Fruit fly (Drosophila melanogaster) whole organism, embryonic: ENCODE results near the gene CG12024.

Source experiments
- ATbp ChIP-seq: fragments of 200-800 bp; sonication (Bioruptor generic); optimal IDR thresholded peaks from 2 replicates; lab custom pipeline; 2017; ENCODE audit warnings: missing biosample characterization, mild to moderate bottlenecking, missing genetic modification characterization, missing genetic modification reagents
- CG10147 ChIP-seq: fragments of 200-800 bp; sonication (Bioruptor generic); optimal IDR thresholded peaks from 2 replicates; lab custom pipeline; 2019; ENCODE audit warnings: missing biosample characterization, mild to moderate bottlenecking, missing genetic modification characterization, moderate library complexity
- CG10979 ChIP-seq: fragments of 200-800 bp; sonication (Bioruptor generic); optimal IDR thresholded peaks from 2 replicates; lab custom pipeline; 2018; ENCODE audit warnings: missing biosample characterization, mild to moderate bottlenecking, missing genetic modification characterization, moderate library complexity
- CG14860 ChIP-seq: fragments of 200-800 bp; sonication (Bioruptor generic); IDR thresholded peaks from 3 replicates; pipeline ENCODE4 v1.3.6; 2022; ENCODE audit warnings: missing biosample characterization, missing genetic modification characterization; ENCODE audit not compliant: partially characterized antibody
- CG17359 ChIP-seq: fragments of 200-800 bp; sonication (Bioruptor generic); optimal IDR thresholded peaks from 3 replicates; lab custom pipeline; 2018; ENCODE audit warnings: missing biosample characterization, mild to moderate bottlenecking, missing genetic modification characterization, moderate library complexity
- CG17912 ChIP-seq: fragments of 200-800 bp; sonication (Bioruptor generic); optimal IDR thresholded peaks from 2 replicates; lab custom pipeline; 2018; ENCODE audit warnings: missing biosample characterization, mild to moderate bottlenecking, missing genetic modification characterization
- CG18011 ChIP-seq: fragments of 200-800 bp; sonication (Bioruptor generic); optimal IDR thresholded peaks from 2 replicates; lab custom pipeline; 2017; ENCODE audit warnings: missing biosample characterization, missing genetic modification characterization, mild to moderate bottlenecking, moderate library complexity, missing genotype
- CG1832 ChIP-seq: fragments of 200-800 bp; sonication (Bioruptor generic); optimal IDR thresholded peaks from 2 replicates; lab custom pipeline; 2017; ENCODE audit warnings: missing biosample characterization, mild to moderate bottlenecking, missing genetic modification characterization, inconsistent platforms
- CG2712 ChIP-seq: fragments of 200-800 bp; optimal IDR thresholded peaks from 3 replicates; lab custom pipeline; 2019; ENCODE audit warnings: missing biosample characterization, mild to moderate bottlenecking, missing genetic modification characterization, moderate library complexity
- CG3847 ChIP-seq: fragments of 200-800 bp; sonication (Bioruptor generic); IDR thresholded peaks from 2 replicates; pipeline ENCODE4 v1.3.6; 2022; ENCODE audit warnings: missing biosample characterization, missing genetic modification characterization
- CG3995 ChIP-seq: fragments of 200-800 bp; sonication (Bioruptor generic); optimal IDR thresholded peaks from 3 replicates; lab custom pipeline; 2016; ENCODE audit warnings: missing biosample characterization, missing genetic modification characterization
- CG4707 ChIP-seq: fragments of 200-800 bp; sonication (Bioruptor generic); optimal IDR thresholded peaks from 2 replicates; lab custom pipeline; 2018; ENCODE audit warnings: missing biosample characterization, mild to moderate bottlenecking, missing genetic modification characterization, moderate library complexity
- CG6654 ChIP-seq: fragments of 200-800 bp; sonication (Bioruptor generic); optimal IDR thresholded peaks from 2 replicates; lab custom pipeline; 2017; ENCODE audit warnings: missing biosample characterization, mild to moderate bottlenecking, missing genetic modification characterization
- CG6791 ChIP-seq: fragments of 200-800 bp; sonication (Bioruptor generic); IDR thresholded peaks from 3 replicates; pipeline ENCODE4 v1.3.6; 2022; ENCODE audit warnings: missing biosample characterization, missing genetic modification characterization; ENCODE audit not compliant: partially characterized antibody
- CG7271 ChIP-seq: fragments of 200-800 bp; sonication (Bioruptor generic); optimal IDR thresholded peaks from 2 replicates; lab custom pipeline; 2018; ENCODE audit warnings: missing biosample characterization, mild to moderate bottlenecking, missing genetic modification characterization, moderate library complexity
- CG7987 ChIP-seq: fragments of 200-800 bp; sonication (Bioruptor generic); optimal IDR thresholded peaks from 2 replicates; lab custom pipeline; 2018; ENCODE audit warnings: missing biosample characterization, mild to moderate bottlenecking, missing genetic modification characterization, moderate library complexity
- CG8290 ChIP-seq, 3 experiments: fragments of 200-800 bp; sonication (Bioruptor generic); optimal IDR thresholded peaks; 2 replicates each; lab custom pipeline; 2016 to 2019; ENCODE audit warnings: missing biosample characterization in 3 of 3, missing genetic modification characterization in 3 of 3, mild to moderate bottlenecking in 2 of 3, moderate library complexity in 1 of 3
- CG8388 ChIP-seq: fragments of 200-800 bp; sonication (Bioruptor generic); optimal IDR thresholded peaks from 2 replicates; lab custom pipeline; 2019; ENCODE audit warnings: missing biosample characterization, mild to moderate bottlenecking, missing genetic modification characterization, moderate library complexity
- CG8924 ChIP-seq: fragments of 200-800 bp; optimal IDR thresholded peaks from 3 replicates; lab custom pipeline; 2019; ENCODE audit warnings: missing biosample characterization, mild to moderate bottlenecking, missing genetic modification characterization, moderate library complexity
- CG9797 ChIP-seq: fragments of 200-800 bp; sonication (Bioruptor generic); optimal IDR thresholded peaks from 3 replicates; lab custom pipeline; 2018; ENCODE audit warnings: missing biosample characterization, mild to moderate bottlenecking, missing genetic modification characterization
- Camta ChIP-seq: fragments of 200-800 bp; sonication (Bioruptor generic); optimal IDR thresholded peaks from 2 replicates; lab custom pipeline; 2016; ENCODE audit warnings: missing biosample characterization, missing genetic modification characterization
- Dek ChIP-seq: fragments of 200-800 bp; sonication (Bioruptor generic); optimal IDR thresholded peaks from 3 replicates; lab custom pipeline; 2019; ENCODE audit warnings: missing biosample characterization, mild to moderate bottlenecking, missing genetic modification characterization, moderate library complexity
- Drgx ChIP-seq: fragments of 200-800 bp; sonication (Bioruptor generic); IDR thresholded peaks from 2 replicates; pipeline ENCODE4 v1.3.6; 2022; ENCODE audit warnings: missing biosample characterization, missing genetic modification characterization
- Gug ChIP-seq: fragments of 200-800 bp; sonication (Bioruptor generic); IDR thresholded peaks from 4 replicates; pipeline ENCODE4 v1.3.6; 2022; ENCODE audit warnings: missing biosample characterization, missing genetic modification characterization
- HLH54F ChIP-seq: fragments of 200-800 bp; sonication (Bioruptor generic); optimal IDR thresholded peaks from 3 replicates; lab custom pipeline; 2016; ENCODE audit warnings: missing biosample characterization, missing genetic modification characterization
- HLHmδ ChIP-seq: fragments of 200-800 bp; sonication (Bioruptor generic); optimal IDR thresholded peaks from 2 replicates; lab custom pipeline; 2018; ENCODE audit warnings: missing biosample characterization, mild to moderate bottlenecking, missing genetic modification characterization, moderate library complexity
- HmgZ ChIP-seq: fragments of 200-800 bp; sonication (Bioruptor generic); optimal IDR thresholded peaks from 2 replicates; lab custom pipeline; 2018; ENCODE audit warnings: missing biosample characterization, mild to moderate bottlenecking, missing genetic modification characterization
- MESR4 ChIP-seq: fragments of 200-800 bp; sonication (Bioruptor generic); optimal IDR thresholded peaks from 2 replicates; lab custom pipeline; 2018; ENCODE audit warnings: missing biosample characterization, mild to moderate bottlenecking, missing genetic modification characterization, moderate library complexity
- NC2α ChIP-seq: fragments of 200-800 bp; sonication (Bioruptor generic); optimal IDR thresholded peaks from 2 replicates; lab custom pipeline; 2016; ENCODE audit warnings: missing biosample characterization, missing genetic modification characterization
- Ravus ChIP-seq: fragments of 200-800 bp; sonication (Bioruptor generic); IDR thresholded peaks from 2 replicates; pipeline ENCODE4 v1.3.6; 2022; ENCODE audit warnings: missing biosample characterization, missing genetic modification characterization
- Rx ChIP-seq: fragments of 200-800 bp; sonication (Bioruptor generic); IDR thresholded peaks from 2 replicates; pipeline ENCODE4 v1.3.6; 2022; ENCODE audit warnings: missing biosample characterization, missing genetic modification characterization
- Spps ChIP-seq: fragments of 200-800 bp; sonication (Bioruptor generic); optimal IDR thresholded peaks from 2 replicates; lab custom pipeline; 2018; ENCODE audit warnings: missing biosample characterization, mild to moderate bottlenecking, missing genetic modification characterization
- TFAM ChIP-seq: fragments of 200-800 bp; sonication (Bioruptor generic); optimal IDR thresholded peaks from 2 replicates; lab custom pipeline; 2017; ENCODE audit warnings: missing biosample characterization, missing genetic modification characterization, inconsistent platforms
- amos ChIP-seq: fragments of 200-800 bp; sonication (Bioruptor generic); IDR thresholded peaks from 2 replicates; pipeline ENCODE4 v1.3.6; 2022; ENCODE audit warnings: missing biosample characterization, missing genetic modification characterization; ENCODE audit not compliant: partially characterized antibody
- ash1 ChIP-seq: fragments of 200-800 bp; sonication (Bioruptor generic); optimal IDR thresholded peaks from 2 replicates; lab custom pipeline; 2018; ENCODE audit warnings: missing biosample characterization, mild to moderate bottlenecking, missing genetic modification characterization
- bcd ChIP-seq: fragments of 200-800 bp; sonication (Bioruptor generic); optimal IDR thresholded peaks from 2 replicates; lab custom pipeline; 2017; ENCODE audit warnings: missing biosample characterization, mild to moderate bottlenecking, missing genetic modification characterization
- dan ChIP-seq: fragments of 200-800 bp; sonication (Bioruptor generic); IDR thresholded peaks from 2 replicates; pipeline ENCODE4 v1.3.6; 2022; ENCODE audit warnings: missing biosample characterization, missing genetic modification characterization
- dati ChIP-seq: fragments of 200-800 bp; sonication (Bioruptor generic); IDR thresholded peaks from 2 replicates; pipeline ENCODE4 v1.3.6; 2022; ENCODE audit warnings: missing biosample characterization, missing genetic modification characterization
- dmrt99B ChIP-seq: fragments of 200-800 bp; sonication (Bioruptor generic); optimal IDR thresholded peaks from 2 replicates; lab custom pipeline; 2018; ENCODE audit warnings: missing biosample characterization, mild to moderate bottlenecking, missing genetic modification characterization, moderate library complexity
- eyg ChIP-seq: fragments of 200-800 bp; sonication (Bioruptor generic); optimal IDR thresholded peaks from 3 replicates; lab custom pipeline; 2016; ENCODE audit warnings: missing biosample characterization, missing genetic modification characterization
- grau ChIP-seq: fragments of 200-800 bp; optimal IDR thresholded peaks from 3 replicates; lab custom pipeline; 2019; ENCODE audit warnings: missing biosample characterization, mild to moderate bottlenecking, missing genetic modification characterization, moderate library complexity
- her ChIP-seq: fragments of 200-800 bp; sonication (Bioruptor generic); optimal IDR thresholded peaks from 2 replicates; lab custom pipeline; 2016; ENCODE audit warnings: missing biosample characterization, missing genetic modification characterization
- lov ChIP-seq, 2 experiments: fragments of 200-800 bp in 1 of 2; fragments of >200 bp in 1 of 2; sonication (Bioruptor generic) in 1 of 2; IDR thresholded peaks in 1 of 2; optimal IDR thresholded peaks in 1 of 2; 2 replicates in 1 of 2; 3 replicates in 1 of 2; pipeline versions ENCODE4 v1.3.6 to Lab custom; 2017 to 2022; ENCODE audit warnings: missing biosample characterization in 1 of 2, missing genetic modification characterization in 1 of 2
- ranshi ChIP-seq: fragments of 200-800 bp; sonication (Bioruptor generic); IDR thresholded peaks from 2 replicates; pipeline ENCODE4 v1.3.6; 2022; ENCODE audit warnings: missing biosample characterization, missing genetic modification characterization
- sc ChIP-seq, 3 experiments: fragments of >200 bp in 2 of 3; fragments of 200-800 bp in 1 of 3; sonication (Bioruptor generic) in 1 of 3; optimal IDR thresholded peaks; 2 replicates in 2 of 3; 3 replicates in 1 of 3; lab custom pipeline; 2017; ENCODE audit warnings: mild to moderate bottlenecking in 1 of 3, missing biosample characterization in 1 of 3, missing genetic modification characterization in 1 of 3, missing genetic modification reagents in 1 of 3
- ssp ChIP-seq: fragments of 200-800 bp; sonication (Bioruptor generic); IDR thresholded peaks from 2 replicates; pipeline ENCODE4 v1.3.6; 2022; ENCODE audit warnings: missing biosample characterization, missing genetic modification characterization
- tin ChIP-seq: fragments of 200-800 bp; sonication (Bioruptor generic); optimal IDR thresholded peaks from 3 replicates; lab custom pipeline; 2016; ENCODE audit warnings: missing biosample characterization, missing genetic modification characterization

CG12024 gene

dm6 chr3L:1861794-1862447 is 5.0 kb downstream of the CG12024 start, which contains the start of gene Rap1 (continued):
- TF ChIP-seq dmrt99B (tag; lab: Kevin White, UChicago) (peak; percentile 51), CG1832 (GFP tag; lab: Kevin White, UChicago) (peak; percentile 71), dan (0 out of 2 replicates have a peak, but pooled peaks have one; percentile 4), CG17359 (tag; lab: Kevin White, UChicago) (peak; percentile 21), HmgZ (tag; lab: Kevin White, UChicago) (peak; percentile 15), CG17912 (GFP tag; lab: Kevin White, UChicago) (no peak), HLH54F (GFP tag; lab: Kevin White, UChicago) (peak; percentile 49), ash1 (GFP tag; lab: Kevin White, UChicago) (no peak), eyg (GFP tag; lab: Kevin White, UChicago) (peak; percentile 34), CG3847 (GFP tag; lab: Robert Waterston, UW) (peak; percentile 87), CG18011 (GFP tag; lab: Kevin White, UChicago) (no peak), tin (peak; percentile 71), CG10979 (tag; lab: Kevin White, UChicago) (peak; percentile 48), Dek (peak; percentile 45), CG14860 (GFP tag; lab: Robert Waterston, UW) (peak; percentile 87), TFAM (GFP tag; lab: Kevin White, UChicago) (no peak), CG8388 (GFP tag; lab: Kevin White, UChicago) (no peak), CG8924 (tag; lab: Kevin White, UChicago) (no peak), CG9797 (GFP tag; lab: Kevin White, UChicago) (peak; percentile 18), CG7987 (GFP tag; lab: Kevin White, UChicago) (no peak), Camta (GFP tag; lab: Kevin White, UChicago) (peak; percentile 50), CG4707 (GFP tag; lab: Kevin White, UChicago) (no peak), Ravus (GFP tag; lab: Robert Waterston, UW) (peak; percentile 33), Spps (tag; lab: Kevin White, UChicago) (no peak), CG6791 (GFP tag; lab: Robert Waterston, UW) (peak; percentile 95), Gug (peak; percentile 88), ssp (GFP tag; lab: Robert Waterston, UW) (peak; percentile 73), sc (optimal IDR thresholded peaks at IDR 0.05; lab: Kevin White, UChicago) (no peak), sc (GFP tag; optimal IDR thresholded peaks at IDR 0.05; lab: Kevin White, UChicago) (peak; percentile 14), NC2α (GFP tag; lab: Kevin White, UChicago) (no peak), grau (tag; lab: Kevin White, UChicago) (peak; percentile 37), Rx (GFP tag; lab: Robert Waterston, UW) (peak; percentile 46), CG10147 (peak; percentile 60), CG6654 (GFP tag; lab: Kevin White, UChicago) (peak; percentile 14), CG2712 (peak; percentile 79), ATbp (GFP tag; lab: Kevin White, UChicago) (no peak), amos (peak; percentile 96), HLHmδ (GFP tag; lab: Kevin White, UChicago) (no peak), CG8290 (GFP tag; optimal IDR thresholded peaks at IDR 0.05; lab: Kevin White, UChicago) (peak; percentile 85), CG8290 (tag; optimal IDR thresholded peaks at IDR 0.05; lab: Kevin White, UChicago) (peak in 1 of 2 experiments; percentile 55), bcd (GFP tag; lab: Kevin White, UChicago) (peak; percentile 75), CG7271 (tag; lab: Kevin White, UChicago) (peak; percentile 67), MESR4 (peak; percentile 72), dati (GFP tag; lab: Robert Waterston, UW) (0 out of 2 replicates have a peak, but pooled peaks have one; percentile 2), CG3995 (GFP tag; lab: Kevin White, UChicago) (no peak), ranshi (peak; percentile 76), her (GFP tag; lab: Kevin White, UChicago) (peak; percentile 53), lov (optimal IDR thresholded peaks at IDR 0.05; lab: Kevin White, UChicago) (no peak), lov (GFP tag; IDR thresholded peaks at IDR 0.05; lab: Robert Waterston, UW) (no peak), Drgx (GFP tag; lab: Robert Waterston, UW) (peak; percentile 35; the same call in 1 of the 2 replicates)
